Worm (Caenorhabditis elegans): ENCODE measurements around the gene pho-4.
A peak's percentile ranks its signal among the peaks of the same experiment; 100 is the strongest.

Gene pho-4

DNA sequence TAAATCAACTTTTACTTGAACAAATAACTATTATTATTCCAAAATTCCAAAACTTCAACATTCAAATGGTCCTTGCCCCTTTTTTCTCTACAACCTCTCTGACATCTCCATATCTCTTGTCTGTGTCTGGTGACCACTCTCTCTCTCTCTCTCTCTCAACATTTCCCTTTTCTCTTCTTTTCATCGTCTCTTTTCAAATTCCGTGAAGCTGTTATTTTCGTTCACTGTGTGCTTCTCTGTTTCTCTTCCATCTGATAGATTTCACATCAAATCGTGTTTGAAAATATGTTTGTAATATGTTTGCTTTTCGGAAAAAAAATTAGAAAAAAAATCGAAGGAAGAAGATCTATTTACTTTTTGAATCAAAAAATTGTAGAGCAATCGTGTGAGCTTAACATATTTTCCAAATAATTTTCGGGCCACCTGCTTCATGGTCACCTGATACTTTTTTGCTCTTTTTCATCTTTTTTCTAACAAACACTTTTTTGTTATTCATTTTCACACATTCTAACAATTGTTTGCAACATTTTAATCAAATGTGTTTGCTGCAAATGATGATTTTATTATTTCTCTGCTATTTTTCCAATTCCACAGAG lies 37.2 kb downstream of the pho-4 start:
- TF ChIP-seq elt-2 (tag; optimal IDR thresholded peaks at IDR 0.05): no peak
- peak; percentile 49 to 50 for TF ChIP-seq efl-1 (optimal IDR thresholded peaks at IDR 0.05)
- peak; percentile 14 to 90 for TF ChIP-seq efl-1 (GFP tag; optimal IDR thresholded peaks at IDR 0.05 in 1 of 2)
- TF ChIP-seq sptf-1 (tag; optimal IDR thresholded peaks at IDR 0.05): no peak
- TF ChIP-seq nhr-19 (GFP tag; conservative IDR thresholded peaks at IDR 0.05): peak; percentile 20; the same call in 1 of the 2 replicates
- TF ChIP-seq nhr-85 (tag): no peak
- TF ChIP-seq aha-1 (tag; optimal IDR thresholded peaks at IDR 0.05): no peak
- TF ChIP-seq mab-9 (GFP tag; IDR thresholded peaks at IDR 0.05): no peak
- peak; percentile 63 for TF ChIP-seq dsc-1 (tag; optimal IDR thresholded peaks at IDR 0.05)
- no peak for TF ChIP-seq unc-130 (tag; optimal IDR thresholded peaks at IDR 0.05)
- TF ChIP-seq mep-1 (tag; optimal IDR thresholded peaks at IDR 0.05): peak; percentile 41
- TF ChIP-seq snu-23 (GFP tag; optimal IDR thresholded peaks at IDR 0.05): peak; percentile 70
- TF ChIP-seq nhr-84 (tag; optimal IDR thresholded peaks at IDR 0.05): no peak
- TF ChIP-seq hlh-17 (GFP tag; optimal IDR thresholded peaks at IDR 0.05; ENCODE audit: borderline replicate concordance): no peak
- no peak for TF ChIP-seq irx-1 (tag; optimal IDR thresholded peaks at IDR 0.05)
- TF ChIP-seq fos-1 (tag; optimal IDR thresholded peaks at IDR 0.05): no peak
- TF ChIP-seq sup-37 (GFP tag; optimal IDR thresholded peaks at IDR 0.05): no peak
- peak; percentile 38 for TF ChIP-seq snpc-4 (tag; optimal IDR thresholded peaks at IDR 0.05)
- TF ChIP-seq egl-27 (tag; optimal IDR thresholded peaks at IDR 0.05): no peak
- TF ChIP-seq isw-1 (GFP tag; IDR thresholded peaks at IDR 0.05): no peak
- no peak for TF ChIP-seq pax-3 (tag; optimal IDR thresholded peaks at IDR 0.05)
- no peak for TF ChIP-seq nhr-237 (tag; optimal IDR thresholded peaks at IDR 0.05)
- no peak for TF ChIP-seq mef-2 (tag; optimal IDR thresholded peaks at IDR 0.05)
- TF ChIP-seq C04F5.9 (tag; optimal IDR thresholded peaks at IDR 0.05): no peak
- no peak for TF ChIP-seq zip-4 (GFP tag; optimal IDR thresholded peaks at IDR 0.05)
- TF ChIP-seq lin-35 (GFP tag; optimal IDR thresholded peaks at IDR 0.05): peak; percentile 31 to 37
- no peak for TF ChIP-seq ets-5 (GFP tag; IDR thresholded peaks at IDR 0.05)
- no peak for TF ChIP-seq vab-15 (tag; optimal IDR thresholded peaks at IDR 0.05)
- no peak for TF ChIP-seq alr-1 (tag; optimal IDR thresholded peaks at IDR 0.05; ENCODE audit: borderline replicate concordance)
- peak in 1 of 6 experiments; percentile 45 for TF ChIP-seq elt-3 (tag; optimal IDR thresholded peaks at IDR 0.05)
- TF ChIP-seq lin-39 (tag; optimal IDR thresholded peaks at IDR 0.05): no peak
- no peak for TF ChIP-seq ztf-4 (tag; optimal IDR thresholded peaks at IDR 0.05)
- TF ChIP-seq egl-13 (tag; optimal IDR thresholded peaks at IDR 0.05): no peak
- TF ChIP-seq C34B4.2 (tag; optimal IDR thresholded peaks at IDR 0.05): no peak
- TF ChIP-seq C16A3.4 (tag; optimal IDR thresholded peaks at IDR 0.05): peak; percentile 7
- no peak for TF ChIP-seq lir-3 (tag; optimal IDR thresholded peaks at IDR 0.05; ENCODE audit: poor library complexity)
- no peak for TF ChIP-seq fkh-10 (GFP tag; optimal IDR thresholded peaks at IDR 0.05)
- TF ChIP-seq unc-30 (tag; optimal IDR thresholded peaks at IDR 0.05): no peak
- peak; percentile 78 for TF ChIP-seq nhr-71 (tag; optimal IDR thresholded peaks at IDR 0.05)
- no peak for TF ChIP-seq pqm-1 (tag; optimal IDR thresholded peaks at IDR 0.05)
- peak; percentile 30 for TF ChIP-seq swsn-7 (tag; optimal IDR thresholded peaks at IDR 0.05)
- TF ChIP-seq tlp-1 (tag; optimal IDR thresholded peaks at IDR 0.05): no peak
- TF ChIP-seq fkh-8 (tag; optimal IDR thresholded peaks at IDR 0.05): peak; percentile 23
- TF ChIP-seq pag-3 (tag; optimal IDR thresholded peaks at IDR 0.05; ENCODE audit: borderline replicate concordance, insufficient read depth): no peak
- peak; percentile 28 for TF ChIP-seq nhr-47 (tag; optimal IDR thresholded peaks at IDR 0.05)
- no peak for TF ChIP-seq fkh-4 (tag; optimal IDR thresholded peaks at IDR 0.05; ENCODE audit: borderline replicate concordance)
- TF ChIP-seq nhr-77 (tag; optimal IDR thresholded peaks at IDR 0.05): no peak
- TF ChIP-seq unc-86 (tag; optimal IDR thresholded peaks at IDR 0.05): peak; percentile 40
- TF ChIP-seq grh-1 (GFP tag; IDR thresholded peaks at IDR 0.05): no peak
- TF ChIP-seq Y116A8C.19 (tag; optimal IDR thresholded peaks at IDR 0.05; ENCODE audit: borderline replicate concordance): no peak
- TF ChIP-seq F16B12.6 (tag; optimal IDR thresholded peaks at IDR 0.05): no peak
- no peak for TF ChIP-seq nhr-76 (tag; optimal IDR thresholded peaks at IDR 0.05)
- TF ChIP-seq jun-1 (tag; optimal IDR thresholded peaks at IDR 0.05): no peak
